Worm (Caenorhabditis elegans) whole organism, L2 larva: ENCODE results near the gene T16A1.2.

Experiments used
- C34F6.9 ChIP-seq: fragments of 150-350 bp; optimal IDR thresholded peaks from 2 replicates; lab custom pipeline; 2014; ENCODE audit warnings: missing biosample characterization, missing genetic modification characterization
- aly-2 ChIP-seq: fragments of 150-350 bp; optimal IDR thresholded peaks from 2 replicates; lab custom pipeline; 2014; ENCODE audit warnings: missing biosample characterization, missing genetic modification characterization
- ama-1 ChIP-seq: fragments of 150-350 bp; optimal IDR thresholded peaks from 2 replicates; lab custom pipeline; 2018; ENCODE audit warnings: inconsistent platforms
- blmp-1 ChIP-seq: sonication (generic microtip); optimal IDR thresholded peaks from 2 replicates; lab custom pipeline; 2017; ENCODE audit warnings: missing genetic modification characterization, mild to moderate bottlenecking, missing compliant biosample characterization, antibody characterized with exemption, moderate library complexity; ENCODE audit not compliant: insufficient read depth
- ceh-16 ChIP-seq: fragments of 150-350 bp; optimal IDR thresholded peaks from 2 replicates; lab custom pipeline; 2014; ENCODE audit warnings: missing biosample characterization, missing genetic modification characterization
- ceh-82 ChIP-seq: fragments of 150-350 bp; optimal IDR thresholded peaks from 2 replicates; lab custom pipeline; 2014; ENCODE audit warnings: missing biosample characterization, missing genetic modification characterization
- crh-2 ChIP-seq: sonication (generic microtip); optimal IDR thresholded peaks from 2 replicates; lab custom pipeline; 2017; ENCODE audit warnings: missing biosample characterization, missing genetic modification characterization
- dmd-4 ChIP-seq: sonication (generic microtip); optimal IDR thresholded peaks from 2 replicates; lab custom pipeline; 2017; ENCODE audit warnings: missing biosample characterization, missing genetic modification characterization
- egl-27 ChIP-seq: sonication (generic microtip); optimal IDR thresholded peaks from 3 replicates; lab custom pipeline; 2017; ENCODE audit warnings: missing biosample characterization, missing genetic modification reagents, missing genetic modification characterization
- fos-1 ChIP-seq: fragments of 150-350 bp; optimal IDR thresholded peaks from 2 replicates; lab custom pipeline; 2014; ENCODE audit warnings: missing biosample characterization, missing genetic modification characterization
- gmeb-1 ChIP-seq: fragments of 150-350 bp; optimal IDR thresholded peaks from 2 replicates; lab custom pipeline; 2014; ENCODE audit warnings: missing biosample characterization, missing genetic modification characterization
- lin-13 ChIP-seq: fragments of 150-350 bp; optimal IDR thresholded peaks from 2 replicates; lab custom pipeline; 2014; ENCODE audit warnings: missing biosample characterization, missing genetic modification reagents, missing genetic modification characterization
- lin-39 ChIP-seq: fragments of 150-350 bp; optimal IDR thresholded peaks from 2 replicates; lab custom pipeline; 2014; ENCODE audit warnings: missing biosample characterization, missing genetic modification reagents, missing genetic modification characterization
- lsy-2 ChIP-seq, 2 experiments: fragments of 150-350 bp in 1 of 2; sonication (generic microtip) in 1 of 2; optimal IDR thresholded peaks; 2 replicates each; lab custom pipeline; 2014 to 2017; ENCODE audit warnings: missing biosample characterization in 2 of 2, missing genetic modification characterization in 2 of 2
- nhr-11 ChIP-seq: fragments of 150-350 bp; optimal IDR thresholded peaks from 2 replicates; lab custom pipeline; 2014; ENCODE audit warnings: missing biosample characterization, missing genetic modification characterization
- nhr-21 ChIP-seq: fragments of 150-350 bp; optimal IDR thresholded peaks from 2 replicates; lab custom pipeline; 2014; ENCODE audit warnings: missing biosample characterization, missing genetic modification characterization
- nhr-25 ChIP-seq: fragments of 150-350 bp; sonication (generic microtip); optimal IDR thresholded peaks from 3 replicates; lab custom pipeline; 2014; ENCODE audit warnings: missing biosample characterization, missing genetic modification characterization
- unc-55 ChIP-seq: fragments of 150-350 bp; sonication (generic microtip); optimal IDR thresholded peaks from 3 replicates; lab custom pipeline; 2014; ENCODE audit warnings: missing biosample characterization, missing genetic modification reagents, missing genetic modification characterization
- unc-62 ChIP-seq: fragments of 150-350 bp; optimal IDR thresholded peaks from 2 replicates; lab custom pipeline; 2014; ENCODE audit warnings: missing biosample characterization, missing genetic modification reagents, missing genetic modification characterization
- ztf-1 ChIP-seq: fragments of 200-800 bp; sonication (Bioruptor generic); conservative IDR thresholded peaks from 2 replicates; pipeline ENCODE4 v1.3.6; 2022; ENCODE audit warnings: missing genetic modification characterization, missing compliant biosample characterization
- ztf-11 ChIP-seq: sonication (generic microtip); optimal IDR thresholded peaks from 2 replicates; lab custom pipeline; 2017; ENCODE audit warnings: missing biosample characterization, missing genetic modification characterization

T16A1.2 gene

DNA sequence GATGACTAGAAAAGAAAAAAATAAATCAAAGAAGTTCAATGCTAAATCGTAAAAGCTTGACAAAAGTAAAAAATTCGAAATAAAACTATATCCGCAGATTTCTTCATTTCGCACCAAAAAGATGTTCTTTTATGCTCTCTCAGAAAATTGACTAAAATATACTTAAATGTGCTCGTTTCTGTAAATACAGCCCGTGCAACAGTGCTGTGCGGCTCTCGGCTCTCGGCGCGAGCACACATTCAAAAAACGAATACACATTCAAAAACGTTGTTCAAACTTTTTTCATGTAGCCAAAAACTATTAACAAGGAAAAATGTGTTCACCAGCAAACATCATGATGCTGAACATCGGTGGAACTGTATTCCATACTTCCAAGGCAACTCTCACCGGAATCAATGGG, 45.4 kb downstream of the T16A1.2 start, which contains the start of gene C40A11.3:
Gene C40A11.3, plus strand, starts transcription at position 301 of the 400 bp plus-strand sequence.
- no peak for TF ChIP-seq dmd-4 (tag; lab: Kevin White, UChicago)
- TF ChIP-seq ceh-82 (tag; lab: Kevin White, UChicago): no peak
- no peak for TF ChIP-seq fos-1
- TF ChIP-seq crh-2 (tag; lab: Kevin White, UChicago): no peak
- TF ChIP-seq lin-13: no peak
- no peak for TF ChIP-seq nhr-25 (tag; lab: Kevin White, UChicago)
- TF ChIP-seq lin-39 (tag; lab: Kevin White, UChicago): no peak
- no peak for TF ChIP-seq ceh-16 (tag; lab: Kevin White, UChicago)
- TF ChIP-seq nhr-11 (tag; lab: Kevin White, UChicago): no peak
- no peak for TF ChIP-seq ama-1 (lab: Kevin White, UChicago)
- TF ChIP-seq unc-55 (GFP tag; lab: Kevin White, UChicago): no peak
- TF ChIP-seq unc-62: no peak

DNA sequence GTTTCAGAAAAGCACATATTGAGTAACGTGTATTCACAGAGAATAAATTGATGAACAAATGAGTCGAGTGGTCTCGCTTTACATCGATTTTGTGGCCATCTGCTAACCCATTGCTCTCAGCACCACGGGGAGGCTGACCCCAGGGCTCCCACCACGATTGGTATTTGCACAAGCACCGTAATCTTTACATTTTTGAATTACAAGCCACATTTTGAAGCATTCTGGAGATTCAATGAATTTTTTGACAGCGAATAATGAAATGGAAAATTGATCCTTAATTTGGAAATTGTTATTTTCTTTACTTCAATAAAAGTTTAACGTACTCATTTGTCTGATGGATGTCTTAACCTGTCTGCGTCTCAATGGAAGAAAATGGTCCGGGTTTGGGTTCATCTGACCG, 50.2 kb downstream of the T16A1.2 start, which contains the start of gene C40A11.6:
Gene C40A11.6, minus strand, starts transcription at position 101 of the 400 bp plus-strand sequence.
- no peak for TF ChIP-seq aly-2 (tag; lab: Kevin White, UChicago)
- TF ChIP-seq nhr-11 (tag; lab: Kevin White, UChicago): no peak
- TF ChIP-seq lin-13: no peak
- TF ChIP-seq gmeb-1 (tag; lab: Kevin White, UChicago): no peak
- no peak for TF ChIP-seq ztf-1 (GFP tag; lab: Robert Waterston, UW)
- no peak for TF ChIP-seq C34F6.9 (tag; lab: Kevin White, UChicago)
- TF ChIP-seq dmd-4 (tag; lab: Kevin White, UChicago): no peak
- no peak for TF ChIP-seq ztf-11 (tag; lab: Kevin White, UChicago)
- TF ChIP-seq blmp-1 (tag; lab: Kevin White, UChicago): no peak
- TF ChIP-seq lsy-2 (tag; optimal IDR thresholded peaks at IDR 0.05; lab: Kevin White, UChicago): no peak
- no peak for TF ChIP-seq nhr-21 (tag; lab: Kevin White, UChicago)
- TF ChIP-seq nhr-25 (tag; lab: Kevin White, UChicago): no peak
- TF ChIP-seq fos-1: no peak

DNA sequence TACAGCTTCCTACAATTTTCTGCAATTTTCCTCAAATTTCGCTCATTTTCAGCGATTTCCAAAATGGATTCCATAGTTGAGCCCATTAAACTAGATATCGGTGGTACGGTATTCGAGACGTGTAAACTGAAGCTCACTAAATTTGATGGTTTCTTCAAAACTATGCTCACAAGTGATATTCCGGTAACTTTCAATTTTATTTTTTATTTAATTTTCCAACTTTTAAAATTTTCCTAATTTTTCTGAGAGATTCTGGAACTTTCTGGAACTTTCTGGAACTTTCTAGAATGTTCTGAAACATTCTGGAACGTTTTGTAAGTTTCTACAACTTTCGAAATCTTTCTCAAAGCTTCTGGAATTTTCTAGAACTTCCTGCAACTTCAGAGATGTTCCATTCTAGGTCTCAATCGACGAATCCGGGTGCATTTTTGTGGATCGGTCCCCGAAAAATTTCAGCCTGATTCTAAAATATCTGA, 51.5 kb downstream of the T16A1.2 start, which contains the start of gene C40A11.2:
Gene C40A11.2, plus strand, starts transcription at position 51 of the 476 bp plus-strand sequence.
- TF ChIP-seq egl-27 (tag; lab: Kevin White, UChicago) (no peak), blmp-1 (tag; lab: Kevin White, UChicago) (no peak)
- TF ChIP-seq, all 48 proteins: peak for 0
